Worm (Caenorhabditis elegans) whole organism, early embryonic: Measurements from ENCODE around the gene C16A3.2.

Source experiments
- B0310.2 ChIP-seq: sonication (generic microtip); optimal IDR thresholded peaks from 2 replicates; lab custom pipeline; 2016; ENCODE audit warnings: mild to moderate bottlenecking, missing genetic modification characterization, missing compliant biosample characterization
- F13C5.2 ChIP-seq: sonication (generic microtip); optimal IDR thresholded peaks from 2 replicates; lab custom pipeline; 2017; ENCODE audit warnings: mild to moderate bottlenecking, missing genetic modification characterization, inconsistent platforms, missing compliant biosample characterization
- aly-1 ChIP-seq: sonication (generic microtip); optimal IDR thresholded peaks from 2 replicates; lab custom pipeline; 2016; ENCODE audit warnings: missing genetic modification characterization, missing compliant biosample characterization
- ama-1 ChIP-seq: fragments of 150-350 bp; optimal IDR thresholded peaks from 2 replicates; lab custom pipeline; 2014
- ceh-13 ChIP-seq: fragments of 200-800 bp; sonication (Bioruptor generic); optimal IDR thresholded peaks from 2 replicates; lab custom pipeline; 2018; ENCODE audit warnings: mild to moderate bottlenecking, missing genetic modification characterization, missing compliant biosample characterization
- ceh-36 ChIP-seq: sonication (generic microtip); optimal IDR thresholded peaks from 2 replicates; lab custom pipeline; 2016; ENCODE audit warnings: missing genetic modification characterization, inconsistent platforms, missing compliant biosample characterization
- ets-7 ChIP-seq: sonication (generic microtip); optimal IDR thresholded peaks from 2 replicates; lab custom pipeline; 2016; ENCODE audit warnings: missing genotype, missing genetic modification characterization, missing compliant biosample characterization
- flt-1 ChIP-seq: fragments of 200-800 bp; sonication (Bioruptor generic); IDR thresholded peaks from 2 replicates; pipeline ENCODE4 v1.3.6; 2022; ENCODE audit warnings: missing genetic modification characterization, missing compliant biosample characterization
- hmbx-1 ChIP-seq: sonication (generic microtip); optimal IDR thresholded peaks from 2 replicates; lab custom pipeline; 2016; ENCODE audit warnings: mild to moderate bottlenecking, missing genetic modification characterization, missing compliant biosample characterization
- hmg-4 ChIP-seq: fragments of 200-800 bp; sonication (Bioruptor generic); optimal IDR thresholded peaks from 2 replicates; lab custom pipeline; 2018; ENCODE audit warnings: mild to moderate bottlenecking, missing genetic modification characterization, missing compliant biosample characterization
- hnd-1 ChIP-seq: sonication (generic microtip); optimal IDR thresholded peaks from 2 replicates; lab custom pipeline; 2016; ENCODE audit warnings: missing genetic modification characterization, missing compliant biosample characterization
- pes-1 ChIP-seq: fragments of 200-800 bp; sonication (Bioruptor generic); IDR thresholded peaks from 2 replicates; pipeline ENCODE4 v1.3.6; 2022; ENCODE audit warnings: missing genetic modification reagents, missing genetic modification characterization, missing compliant biosample characterization
- scrt-1 ChIP-seq: fragments of 200-800 bp; sonication (Bioruptor generic); IDR thresholded peaks from 2 replicates; pipeline ENCODE4 v1.3.6; 2022; ENCODE audit warnings: missing genetic modification characterization, missing compliant biosample characterization
- sea-1 ChIP-seq: fragments of 200-800 bp; sonication (Bioruptor generic); conservative IDR thresholded peaks from 2 replicates; pipeline ENCODE4 v1.3.6; 2022; ENCODE audit warnings: missing genetic modification characterization, missing compliant biosample characterization
- tbx-11 ChIP-seq: fragments of 200-800 bp; sonication (Bioruptor generic); IDR thresholded peaks from 2 replicates; pipeline ENCODE4 v1.3.6; 2022; ENCODE audit warnings: missing genetic modification characterization, missing compliant biosample characterization
- tbx-37 ChIP-seq: fragments of 200-800 bp; sonication (Bioruptor generic); conservative IDR thresholded peaks from 2 replicates; pipeline ENCODE4 v1.3.6; 2022; ENCODE audit warnings: missing genetic modification reagents, missing genetic modification characterization, missing compliant biosample characterization
- tra-4 ChIP-seq: sonication (generic microtip); optimal IDR thresholded peaks from 2 replicates; lab custom pipeline; 2017; ENCODE audit warnings: missing genetic modification characterization, missing compliant biosample characterization

The C16A3.2 gene

DNA sequence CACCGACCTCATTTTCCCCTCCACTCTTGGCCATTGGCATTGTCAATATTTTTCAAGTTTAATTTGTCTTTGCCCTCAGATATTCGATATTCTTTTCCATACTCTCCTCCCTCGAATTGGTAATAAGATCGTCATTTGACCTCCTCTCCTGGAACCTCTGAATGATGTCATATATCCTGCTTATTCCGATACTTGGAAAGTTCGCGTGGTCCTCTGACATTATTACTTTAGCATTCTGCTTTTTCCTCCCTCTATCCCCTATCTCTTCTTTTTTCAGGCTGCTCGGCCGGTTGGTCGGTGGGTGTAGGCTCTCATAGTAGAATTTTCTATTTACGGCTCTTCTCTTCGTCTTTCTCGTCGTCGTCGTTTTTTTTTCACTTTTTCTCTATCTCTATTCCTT lies 37.2 kb upstream of the C16A3.2 start:
- TF ChIP-seq aly-1 (no peak), ets-7 (tag; lab: Kevin White, UChicago) (no peak), B0310.2 (tag; lab: Kevin White, UChicago) (no peak), hmbx-1 (tag; lab: Kevin White, UChicago) (no peak), ama-1 (no peak), tbx-11 (no peak), scrt-1 (GFP tag; lab: Robert Waterston, UW) (no peak), sea-1 (GFP tag; lab: Robert Waterston, UW) (no peak), F13C5.2 (tag; lab: Kevin White, UChicago) (no peak), pes-1 (no peak), ceh-13 (no peak), ceh-36 (tag; lab: Kevin White, UChicago) (no peak)

DNA sequence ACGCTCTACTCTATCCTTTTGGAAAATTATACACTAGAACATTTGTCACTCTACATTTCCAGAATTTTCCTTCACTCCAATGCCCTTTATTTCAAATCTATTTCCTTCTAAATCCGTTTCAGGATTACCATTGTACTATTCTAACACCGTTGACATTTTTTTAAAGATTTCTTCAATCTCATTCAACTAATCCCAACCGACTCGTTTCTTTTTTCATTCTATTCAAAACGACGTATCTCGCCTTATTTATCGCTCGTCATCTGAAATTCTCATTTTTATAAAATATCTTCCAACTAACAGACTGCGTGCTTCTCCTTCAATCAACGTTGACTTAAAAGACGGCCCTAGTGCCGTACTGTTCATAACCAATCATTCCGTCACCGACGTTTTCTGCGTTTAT lies 36.5 kb upstream of the C16A3.2 start, which contains the start of gene akap-1:
Gene akap-1 (plus strand): TSS at position 301 of the 400 bp plus-strand sequence.
- TF ChIP-seq flt-1 (GFP tag; lab: Robert Waterston, UW) (no peak), B0310.2 (tag; lab: Kevin White, UChicago) (no peak)

DNA sequence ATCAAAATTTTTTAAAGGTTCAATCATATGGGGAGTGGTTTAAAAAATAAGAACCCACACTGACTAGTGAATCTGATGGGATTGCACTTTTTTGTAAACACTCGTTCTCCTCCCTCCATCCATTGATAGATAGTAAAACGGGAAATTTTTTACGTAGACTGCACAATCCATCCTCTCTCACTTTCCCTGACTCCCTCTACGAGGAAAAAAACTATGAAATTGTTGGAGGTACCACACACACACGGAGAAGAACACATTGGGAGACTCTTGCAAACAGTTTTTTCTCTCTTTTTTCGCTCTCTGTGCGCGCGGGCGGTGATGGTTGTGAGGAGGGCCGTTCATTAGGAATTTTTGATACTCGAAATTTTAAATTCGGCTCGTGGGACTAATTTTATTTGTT lies 34.3 kb upstream of the C16A3.2 start:
- no peak for TF ChIP-seq sea-1 (GFP tag; lab: Robert Waterston, UW)
- no peak for TF ChIP-seq tra-4 (tag; lab: Kevin White, UChicago)
- no peak for TF ChIP-seq flt-1 (GFP tag; lab: Robert Waterston, UW)
- no peak for TF ChIP-seq B0310.2 (tag; lab: Kevin White, UChicago)
- no peak for TF ChIP-seq ceh-36 (tag; lab: Kevin White, UChicago)
- no peak for TF ChIP-seq hmbx-1 (tag; lab: Kevin White, UChicago)
- TF ChIP-seq scrt-1 (GFP tag; lab: Robert Waterston, UW), result no peak
- TF ChIP-seq hnd-1 (tag; lab: Kevin White, UChicago), result no peak
- no peak for TF ChIP-seq hmg-4 (GFP tag; lab: Kevin White, UChicago)
- no peak for TF ChIP-seq tbx-37 (GFP tag; lab: Robert Waterston, UW)
- no peak for TF ChIP-seq ets-7 (tag; lab: Kevin White, UChicago)
- no peak for TF ChIP-seq aly-1
- TF ChIP-seq F13C5.2 (tag; lab: Kevin White, UChicago), result no peak
- TF ChIP-seq ceh-13, result no peak
- no peak for TF ChIP-seq pes-1
- no peak for TF ChIP-seq tbx-11
- no peak for TF ChIP-seq ama-1

- no peak for TF ChIP-seq ama-1
Measured at ce11 chrIII:6356007-6356406, 33.6 kb upstream of the C16A3.2 start.

ce11 chrIII:6356764-6357163 lies 32.9 kb upstream of the C16A3.2 start:
- TF ChIP-seq sea-1 (GFP tag; lab: Robert Waterston, UW), result no peak
- no peak for TF ChIP-seq aly-1
- TF ChIP-seq tbx-37 (GFP tag; lab: Robert Waterston, UW), result no peak
- no peak for TF ChIP-seq hmg-4 (GFP tag; lab: Kevin White, UChicago)
- TF ChIP-seq ets-7 (tag; lab: Kevin White, UChicago), result no peak
- no peak for TF ChIP-seq tbx-11
- TF ChIP-seq F13C5.2 (tag; lab: Kevin White, UChicago), result no peak
- no peak for TF ChIP-seq ceh-13
- TF ChIP-seq ceh-36 (tag; lab: Kevin White, UChicago), result no peak
- no peak for TF ChIP-seq scrt-1 (GFP tag; lab: Robert Waterston, UW)
- no peak for TF ChIP-seq hnd-1 (tag; lab: Kevin White, UChicago)
- TF ChIP-seq flt-1 (GFP tag; lab: Robert Waterston, UW), result no peak
- no peak for TF ChIP-seq tra-4 (tag; lab: Kevin White, UChicago)

- no peak for TF ChIP-seq pes-1
- no peak for TF ChIP-seq hnd-1 (tag; lab: Kevin White, UChicago)
- no peak for TF ChIP-seq flt-1 (GFP tag; lab: Robert Waterston, UW)
- TF ChIP-seq tbx-11, result no peak
Measured at ce11 chrIII:6358704-6359103, 30.9 kb upstream of the C16A3.2 start.

- TF ChIP-seq tbx-11, result 0 out of 2 replicates have a peak, but pooled peaks have one; percentile 16
- no peak for TF ChIP-seq ama-1
Measured at ce11 chrIII:6359171-6359854, 30.3 kb upstream of the C16A3.2 start.

DNA sequence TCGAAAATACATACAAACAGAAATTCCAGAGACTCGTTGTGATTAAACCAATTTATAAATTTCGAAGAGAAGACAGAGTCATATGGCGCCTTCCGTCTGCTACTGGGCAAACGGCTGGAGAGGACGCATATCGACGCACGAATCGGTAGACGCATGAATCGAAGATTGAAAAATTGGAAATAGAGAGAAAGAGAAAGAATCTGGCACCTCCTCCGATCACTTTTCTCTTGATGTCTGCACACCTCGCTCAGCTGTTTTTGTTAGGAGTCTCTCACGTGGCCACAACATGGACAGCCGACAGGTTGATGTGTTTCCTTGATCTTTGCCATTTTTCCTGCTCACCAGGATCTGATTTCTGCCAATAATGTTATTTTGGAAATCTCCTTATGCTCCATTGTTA lies 29.5 kb upstream of the C16A3.2 start:
- no peak for TF ChIP-seq hnd-1 (tag; lab: Kevin White, UChicago)
- no peak for TF ChIP-seq hmbx-1 (tag; lab: Kevin White, UChicago)
- no peak for TF ChIP-seq ceh-36 (tag; lab: Kevin White, UChicago)
- no peak for TF ChIP-seq sea-1 (GFP tag; lab: Robert Waterston, UW)

DNA sequence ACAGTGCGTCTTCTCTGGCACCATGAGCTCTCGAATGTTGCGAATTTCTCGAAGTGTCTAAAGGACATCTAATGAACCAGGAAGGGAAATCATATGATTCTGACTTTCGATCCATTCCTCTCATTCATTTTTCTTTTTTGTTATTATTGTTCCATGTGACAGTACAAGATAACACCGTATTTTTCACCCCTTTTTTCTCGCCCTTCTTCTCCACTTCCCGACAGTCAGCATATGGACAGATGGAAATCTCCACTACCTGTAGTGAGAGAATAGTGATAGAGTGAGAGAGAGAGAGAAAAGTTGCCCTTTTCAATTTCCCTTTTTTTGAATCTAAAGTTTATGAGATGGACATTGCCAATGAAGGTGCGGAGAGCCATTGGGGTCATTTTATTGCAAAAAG lies 28.8 kb upstream of the C16A3.2 start:
- TF ChIP-seq scrt-1 (GFP tag; lab: Robert Waterston, UW), result no peak
- TF ChIP-seq sea-1 (GFP tag; lab: Robert Waterston, UW), result no peak
- TF ChIP-seq ama-1, result no peak
- no peak for TF ChIP-seq F13C5.2 (tag; lab: Kevin White, UChicago)
- no peak for TF ChIP-seq pes-1
- no peak for TF ChIP-seq hnd-1 (tag; lab: Kevin White, UChicago)
- no peak for TF ChIP-seq ceh-36 (tag; lab: Kevin White, UChicago)
- no peak for TF ChIP-seq hmbx-1 (tag; lab: Kevin White, UChicago)
- TF ChIP-seq flt-1 (GFP tag; lab: Robert Waterston, UW), result no peak
- no peak for TF ChIP-seq ets-7 (tag; lab: Kevin White, UChicago)
- TF ChIP-seq tbx-11, result no peak
- no peak for TF ChIP-seq B0310.2 (tag; lab: Kevin White, UChicago)
- no peak for TF ChIP-seq aly-1
- TF ChIP-seq ceh-13, result no peak
